Fruit fly (Drosophila melanogaster) whole organism, embryonic: ENCODE results near the gene Ccz1.
A peak's percentile ranks its signal among the peaks of the same experiment; 100 is the strongest.

ENCODE experiments used
- Atf3 ChIP-seq: fragments of 200-800 bp; sonication (Bioruptor generic); optimal IDR thresholded peaks from 3 replicates; lab custom pipeline; 2016; ENCODE audit warnings: missing biosample characterization, missing genetic modification characterization
- CG10979 ChIP-seq: fragments of 200-800 bp; sonication (Bioruptor generic); optimal IDR thresholded peaks from 2 replicates; lab custom pipeline; 2018; ENCODE audit warnings: missing biosample characterization, mild to moderate bottlenecking, missing genetic modification characterization, moderate library complexity
- CG11085 ChIP-seq: fragments of 200-800 bp; sonication (Bioruptor generic); IDR thresholded peaks from 2 replicates; pipeline ENCODE4 v1.3.6; 2022; ENCODE audit warnings: missing biosample characterization, missing genetic modification characterization
- CG11247 ChIP-seq: fragments of 200-800 bp; sonication (Bioruptor generic); IDR thresholded peaks from 2 replicates; pipeline ENCODE4 v1.3.6; 2022; ENCODE audit warnings: missing biosample characterization, missing genetic modification characterization
- CG11695 ChIP-seq: fragments of 200-800 bp; sonication (Bioruptor generic); IDR thresholded peaks from 3 replicates; pipeline ENCODE4 v1.3.6; 2022; ENCODE audit warnings: missing biosample characterization, missing genetic modification characterization
- CG12769 ChIP-seq: fragments of 200-800 bp; sonication (Bioruptor generic); optimal IDR thresholded peaks from 2 replicates; lab custom pipeline; 2019; ENCODE audit warnings: missing biosample characterization, mild to moderate bottlenecking, missing genetic modification characterization, moderate library complexity
- CG15269 ChIP-seq: fragments of 200-800 bp; sonication (Bioruptor generic); optimal IDR thresholded peaks from 2 replicates; lab custom pipeline; 2018; ENCODE audit warnings: missing biosample characterization, mild to moderate bottlenecking, missing genetic modification characterization, moderate library complexity
- CG16863 ChIP-seq: fragments of 200-800 bp; sonication (Bioruptor generic); optimal IDR thresholded peaks from 3 replicates; lab custom pipeline; 2016; ENCODE audit warnings: missing biosample characterization, missing genetic modification characterization
- CG17186 ChIP-seq: fragments of 200-800 bp; sonication (Bioruptor generic); optimal IDR thresholded peaks from 3 replicates; lab custom pipeline; 2017; ENCODE audit warnings: missing biosample characterization, missing genetic modification reagents, missing genetic modification characterization
- CG17328 ChIP-seq: fragments of 200-800 bp; sonication (Bioruptor generic); IDR thresholded peaks from 2 replicates; pipeline ENCODE4 v1.3.6; 2022; ENCODE audit warnings: missing biosample characterization, missing genetic modification characterization
- CG17361 ChIP-seq: fragments of 200-800 bp; sonication (Bioruptor generic); IDR thresholded peaks from 3 replicates; pipeline ENCODE4 v1.3.6; 2022; ENCODE audit warnings: missing biosample characterization, missing genetic modification characterization
- CG2116 ChIP-seq: fragments of 200-800 bp; sonication (Bioruptor generic); optimal IDR thresholded peaks from 3 replicates; lab custom pipeline; 2018; ENCODE audit warnings: missing biosample characterization, mild to moderate bottlenecking, missing genetic modification characterization
- CG30020 ChIP-seq: fragments of 200-800 bp; optimal IDR thresholded peaks from 2 replicates; lab custom pipeline; 2019; ENCODE audit warnings: missing biosample characterization, mild to moderate bottlenecking, missing genetic modification characterization, moderate library complexity
- CG32767 ChIP-seq: fragments of 200-800 bp; sonication (Bioruptor generic); IDR thresholded peaks from 2 replicates; pipeline ENCODE4 v1.3.6; 2022; ENCODE audit warnings: missing biosample characterization, missing genetic modification characterization
- CG34376 ChIP-seq: fragments of 200-800 bp; sonication (Bioruptor generic); optimal IDR thresholded peaks from 2 replicates; lab custom pipeline; 2018; ENCODE audit warnings: missing biosample characterization, mild to moderate bottlenecking, missing genetic modification characterization
- CG4424 ChIP-seq: fragments of 200-800 bp; sonication (Bioruptor generic); optimal IDR thresholded peaks from 3 replicates; lab custom pipeline; 2016; ENCODE audit warnings: missing biosample characterization, missing genetic modification characterization
- CG9609 ChIP-seq: fragments of 200-800 bp; sonication (Bioruptor generic); optimal IDR thresholded peaks from 3 replicates; lab custom pipeline; 2016; ENCODE audit warnings: missing biosample characterization, missing genetic modification characterization
- CG9932 ChIP-seq: fragments of 200-800 bp; sonication (Bioruptor generic); IDR thresholded peaks from 2 replicates; pipeline ENCODE4 v1.3.6; 2022; ENCODE audit warnings: missing biosample characterization, missing genetic modification characterization
- E2f1 ChIP-seq: fragments of 200-800 bp; sonication (Bioruptor generic); IDR thresholded peaks from 2 replicates; pipeline ENCODE4 v1.3.6; 2022; ENCODE audit warnings: missing biosample characterization, missing genetic modification characterization
- H15 ChIP-seq: fragments of 200-800 bp; sonication (Bioruptor generic); IDR thresholded peaks from 3 replicates; pipeline ENCODE4 v1.3.6; 2022; ENCODE audit warnings: missing biosample characterization, missing genetic modification characterization
- Hr39 ChIP-seq: fragments of >200 bp; optimal IDR thresholded peaks from 2 replicates; lab custom pipeline; 2017
- Meics ChIP-seq: fragments of 200-800 bp; sonication (Bioruptor generic); optimal IDR thresholded peaks from 2 replicates; lab custom pipeline; 2017; ENCODE audit warnings: missing biosample characterization, mild to moderate bottlenecking, missing genetic modification characterization
- NFAT ChIP-seq: fragments of 200-800 bp; sonication (Bioruptor generic); IDR thresholded peaks from 2 replicates; pipeline ENCODE4 v1.3.6; 2022; ENCODE audit warnings: missing biosample characterization, missing genetic modification characterization
- Oli ChIP-seq: fragments of 200-800 bp; sonication (Bioruptor generic); optimal IDR thresholded peaks from 2 replicates; lab custom pipeline; 2018; ENCODE audit warnings: missing biosample characterization, mild to moderate bottlenecking, missing genetic modification characterization, moderate library complexity
- Side ChIP-seq: fragments of 200-800 bp; sonication (Bioruptor generic); optimal IDR thresholded peaks from 2 replicates; lab custom pipeline; 2016; ENCODE audit warnings: missing biosample characterization, missing genetic modification characterization
- Sox100B ChIP-seq: fragments of 200-800 bp; sonication (Bioruptor generic); optimal IDR thresholded peaks from 3 replicates; lab custom pipeline; 2018; ENCODE audit warnings: missing biosample characterization, mild to moderate bottlenecking, missing genetic modification characterization
- YL-1 ChIP-seq: fragments of 200-800 bp; sonication (Bioruptor generic); optimal IDR thresholded peaks from 3 replicates; lab custom pipeline; 2017; ENCODE audit warnings: missing biosample characterization, mild to moderate bottlenecking, missing genetic modification characterization
- amos ChIP-seq: fragments of 200-800 bp; sonication (Bioruptor generic); IDR thresholded peaks from 2 replicates; pipeline ENCODE4 v1.3.6; 2022; ENCODE audit warnings: missing biosample characterization, missing genetic modification characterization; ENCODE audit not compliant: partially characterized antibody
- ase ChIP-seq: fragments of 200-800 bp; sonication (Bioruptor generic); IDR thresholded peaks from 3 replicates; pipeline ENCODE4 v1.3.6; 2022; ENCODE audit warnings: missing biosample characterization, missing genetic modification characterization
- az2 ChIP-seq: fragments of 200-800 bp; sonication (Bioruptor generic); optimal IDR thresholded peaks from 3 replicates; lab custom pipeline; 2016; ENCODE audit warnings: missing biosample characterization, missing genetic modification characterization
- bsh ChIP-seq, 2 experiments: fragments of 200-800 bp; sonication (Bioruptor generic); optimal IDR thresholded peaks; 2 replicates each; lab custom pipeline; 2017 to 2018; ENCODE audit warnings: mild to moderate bottlenecking in 2 of 2, missing biosample characterization in 2 of 2, missing genetic modification characterization in 2 of 2, moderate library complexity in 1 of 2
- cato ChIP-seq: fragments of 200-800 bp; sonication (Bioruptor generic); optimal IDR thresholded peaks from 2 replicates; lab custom pipeline; 2016; ENCODE audit warnings: missing biosample characterization, missing genetic modification characterization, borderline replicate concordance
- chn ChIP-seq: fragments of 200-800 bp; sonication (Bioruptor generic); optimal IDR thresholded peaks from 2 replicates; lab custom pipeline; 2016; ENCODE audit warnings: missing biosample characterization, missing genetic modification characterization
- crc ChIP-seq: fragments of 200-800 bp; sonication (Bioruptor generic); optimal IDR thresholded peaks from 2 replicates; lab custom pipeline; 2016; ENCODE audit warnings: missing biosample characterization, missing genetic modification characterization
- dmrt11E ChIP-seq: fragments of 200-800 bp; sonication (Bioruptor generic); optimal IDR thresholded peaks from 3 replicates; lab custom pipeline; 2018; ENCODE audit warnings: missing biosample characterization, mild to moderate bottlenecking, missing genetic modification characterization, moderate library complexity
- dpn ChIP-seq, 2 experiments: fragments of 200-800 bp; sonication (Bioruptor generic); optimal IDR thresholded peaks; 3 replicates each; lab custom pipeline; 2016; ENCODE audit warnings: missing biosample characterization in 2 of 2, missing genetic modification characterization in 2 of 2
- esg ChIP-seq: fragments of 200-800 bp; sonication (Bioruptor generic); conservative IDR thresholded peaks from 2 replicates; pipeline ENCODE4 v1.3.6; 2022; ENCODE audit warnings: missing biosample characterization, missing genetic modification characterization
- fd102C ChIP-seq: fragments of 200-800 bp; sonication (Bioruptor generic); optimal IDR thresholded peaks from 2 replicates; lab custom pipeline; 2018; ENCODE audit warnings: missing biosample characterization, mild to moderate bottlenecking, missing genetic modification characterization, moderate library complexity
- fru ChIP-seq: fragments of >200 bp; optimal IDR thresholded peaks from 2 replicates; lab custom pipeline; 2017
- her ChIP-seq: fragments of 200-800 bp; sonication (Bioruptor generic); optimal IDR thresholded peaks from 2 replicates; lab custom pipeline; 2016; ENCODE audit warnings: missing biosample characterization, missing genetic modification characterization
- lilli ChIP-seq: fragments of 200-800 bp; sonication (Bioruptor generic); optimal IDR thresholded peaks from 3 replicates; lab custom pipeline; 2016; ENCODE audit warnings: missing biosample characterization, missing genetic modification characterization
- lmd ChIP-seq: fragments of 200-800 bp; sonication (Bioruptor generic); IDR thresholded peaks from 2 replicates; pipeline ENCODE4 v1.3.6; 2022; ENCODE audit warnings: missing biosample characterization, missing genetic modification characterization
- odd ChIP-seq: fragments of 200-800 bp; sonication (Bioruptor generic); optimal IDR thresholded peaks from 2 replicates; lab custom pipeline; 2017; ENCODE audit warnings: missing biosample characterization, mild to moderate bottlenecking, missing genetic modification characterization
- otp ChIP-seq: fragments of 200-800 bp; sonication (Bioruptor generic); IDR thresholded peaks from 3 replicates; pipeline ENCODE4, ENCODE4 v1.3.6; 2022; ENCODE audit warnings: missing biosample characterization, missing genetic modification characterization
- pho ChIP-seq: fragments of 200-800 bp; sonication (Bioruptor generic); optimal IDR thresholded peaks from 2 replicates; lab custom pipeline; 2016; ENCODE audit warnings: missing biosample characterization, missing genetic modification characterization
- ranshi ChIP-seq: fragments of 200-800 bp; sonication (Bioruptor generic); IDR thresholded peaks from 2 replicates; pipeline ENCODE4 v1.3.6; 2022; ENCODE audit warnings: missing biosample characterization, missing genetic modification characterization
- repo ChIP-seq: fragments of 200-800 bp; sonication (Bioruptor generic); optimal IDR thresholded peaks from 2 replicates; lab custom pipeline; 2016; ENCODE audit warnings: missing biosample characterization, missing genetic modification characterization
- scrt ChIP-seq: fragments of 200-800 bp; sonication (Bioruptor generic); optimal IDR thresholded peaks from 2 replicates; lab custom pipeline; 2018; ENCODE audit warnings: missing biosample characterization, mild to moderate bottlenecking, missing genetic modification characterization, moderate library complexity
- shn ChIP-seq: fragments of 200-800 bp; sonication (Bioruptor generic); optimal IDR thresholded peaks from 3 replicates; lab custom pipeline; 2016; ENCODE audit warnings: missing biosample characterization, missing genetic modification characterization
- tgo ChIP-seq: fragments of 200-800 bp; sonication (Bioruptor generic); IDR thresholded peaks from 3 replicates; pipeline ENCODE4 v1.3.6; 2022; ENCODE audit warnings: missing biosample characterization, missing genetic modification characterization
- tx ChIP-seq: fragments of 200-800 bp; sonication (Bioruptor generic); optimal IDR thresholded peaks from 2 replicates; lab custom pipeline; 2016; ENCODE audit warnings: missing biosample characterization, missing genetic modification characterization
- vvl ChIP-seq: fragments of 200-800 bp; sonication (Bioruptor generic); IDR thresholded peaks from 2 replicates; pipeline ENCODE4 v1.3.6; 2022; ENCODE audit warnings: missing biosample characterization, missing genetic modification characterization
- wdn ChIP-seq: fragments of 200-800 bp; sonication (Bioruptor generic); IDR thresholded peaks from 2 replicates; pipeline ENCODE4 v1.3.6; 2022; ENCODE audit warnings: missing biosample characterization, missing genetic modification characterization

Ccz1 gene

dm6 chr3L:3852842-3853241, 46.1 kb downstream of the Ccz1 start (continued):
- TF ChIP-seq repo (GFP tag; lab: Kevin White, UChicago) (no peak), CG9932 (no peak), Hr39 (lab: Kevin White, UChicago) (no peak), chn (peak; percentile 48), CG17186 (GFP tag; lab: Kevin White, UChicago) (no peak), Meics (GFP tag; lab: Kevin White, UChicago) (no peak), CG15269 (tag; lab: Kevin White, UChicago) (peak; percentile 43), CG11695 (no peak), CG11247 (GFP tag; lab: Robert Waterston, UW) (no peak), dpn (GFP tag; optimal IDR thresholded peaks at IDR 0.05; lab: Kevin White, UChicago) (peak in 1 of 2 experiments; percentile 62), bsh (GFP tag; optimal IDR thresholded peaks at IDR 0.05; lab: Kevin White, UChicago) (peak; percentile 42 to 85), scrt (GFP tag; lab: Kevin White, UChicago) (no peak), CG10979 (peak; percentile 48), Side (GFP tag; lab: Kevin White, UChicago) (no peak), CG17328 (GFP tag; lab: Robert Waterston, UW) (peak; percentile 73), CG30020 (tag; lab: Kevin White, UChicago) (no peak), shn (no peak), Atf3 (GFP tag; lab: Kevin White, UChicago) (peak; percentile 21), amos (GFP tag; lab: Robert Waterston, UW) (no peak), lmd (GFP tag; lab: Robert Waterston, UW) (peak; percentile 66), crc (GFP tag; lab: Kevin White, UChicago) (no peak), cato (peak; percentile 18), lilli (GFP tag; lab: Kevin White, UChicago) (peak; percentile 44), tx (GFP tag; lab: Kevin White, UChicago) (peak; percentile 39), CG9609 (GFP tag; lab: Kevin White, UChicago) (peak; percentile 36), CG16863 (GFP tag; lab: Kevin White, UChicago) (peak; percentile 63), CG34376 (GFP tag; lab: Kevin White, UChicago) (no peak), tgo (no peak; the same call in 2 of the 3 replicates), YL-1 (GFP tag; lab: Kevin White, UChicago) (no peak), otp (peak; percentile 76), CG4424 (no peak), E2f1 (GFP tag; lab: Robert Waterston, UW) (peak; percentile 14; the same call in 1 of the 2 replicates), fru (lab: Kevin White, UChicago) (no peak), vvl (GFP tag; lab: Robert Waterston, UW) (peak; percentile 80), CG17361 (GFP tag; lab: Robert Waterston, UW) (peak; percentile 32; the same call in 1 of the 3 replicates), H15 (peak; percentile 49; the same call in 1 of the 3 replicates), wdn (GFP tag; lab: Robert Waterston, UW) (no peak), ranshi (GFP tag; lab: Robert Waterston, UW) (peak; percentile 30; the same call in 1 of the 2 replicates), odd (no peak), NFAT (no peak), ase (GFP tag; lab: Robert Waterston, UW) (0 out of 3 replicates have a peak, but pooled peaks have one; percentile 34), az2 (GFP tag; lab: Kevin White, UChicago) (peak; percentile 80), esg (GFP tag; lab: Robert Waterston, UW) (peak; percentile 58), dmrt11E (tag; lab: Kevin White, UChicago) (peak; percentile 69), her (GFP tag; lab: Kevin White, UChicago) (no peak), CG2116 (no peak), fd102C (GFP tag; lab: Kevin White, UChicago) (peak; percentile 32), Oli (tag; lab: Kevin White, UChicago) (peak; percentile 75), CG11085 (no peak), pho (GFP tag; lab: Kevin White, UChicago) (no peak), CG12769 (tag; lab: Kevin White, UChicago) (peak; percentile 39), CG32767 (GFP tag; lab: Robert Waterston, UW) (no peak; the same call in 1 of the 2 replicates), Sox100B (peak; percentile 21)
